Worm (Caenorhabditis elegans) whole organism, early embryonic: ENCODE measurements around the gene znf-706.

Experiments used
- B0310.2 ChIP-seq: sonication (generic microtip); optimal IDR thresholded peaks from 2 replicates; lab custom pipeline; 2016; ENCODE audit warnings: mild to moderate bottlenecking, missing genetic modification characterization, missing compliant biosample characterization
- F13C5.2 ChIP-seq: sonication (generic microtip); optimal IDR thresholded peaks from 2 replicates; lab custom pipeline; 2017; ENCODE audit warnings: mild to moderate bottlenecking, missing genetic modification characterization, inconsistent platforms, missing compliant biosample characterization
- aly-1 ChIP-seq: sonication (generic microtip); optimal IDR thresholded peaks from 2 replicates; lab custom pipeline; 2016; ENCODE audit warnings: missing genetic modification characterization, missing compliant biosample characterization
- ama-1 ChIP-seq: fragments of 150-350 bp; optimal IDR thresholded peaks from 2 replicates; lab custom pipeline; 2014
- ceh-13 ChIP-seq: fragments of 200-800 bp; sonication (Bioruptor generic); optimal IDR thresholded peaks from 2 replicates; lab custom pipeline; 2018; ENCODE audit warnings: mild to moderate bottlenecking, missing genetic modification characterization, missing compliant biosample characterization
- ceh-36 ChIP-seq: sonication (generic microtip); optimal IDR thresholded peaks from 2 replicates; lab custom pipeline; 2016; ENCODE audit warnings: missing genetic modification characterization, inconsistent platforms, missing compliant biosample characterization
- ets-7 ChIP-seq: sonication (generic microtip); optimal IDR thresholded peaks from 2 replicates; lab custom pipeline; 2016; ENCODE audit warnings: missing genotype, missing genetic modification characterization, missing compliant biosample characterization
- flt-1 ChIP-seq: fragments of 200-800 bp; sonication (Bioruptor generic); IDR thresholded peaks from 2 replicates; pipeline ENCODE4 v1.3.6; 2022; ENCODE audit warnings: missing genetic modification characterization, missing compliant biosample characterization
- hmbx-1 ChIP-seq: sonication (generic microtip); optimal IDR thresholded peaks from 2 replicates; lab custom pipeline; 2016; ENCODE audit warnings: mild to moderate bottlenecking, missing genetic modification characterization, missing compliant biosample characterization
- hmg-4 ChIP-seq: fragments of 200-800 bp; sonication (Bioruptor generic); optimal IDR thresholded peaks from 2 replicates; lab custom pipeline; 2018; ENCODE audit warnings: mild to moderate bottlenecking, missing genetic modification characterization, missing compliant biosample characterization
- hnd-1 ChIP-seq: sonication (generic microtip); optimal IDR thresholded peaks from 2 replicates; lab custom pipeline; 2016; ENCODE audit warnings: missing genetic modification characterization, missing compliant biosample characterization
- pes-1 ChIP-seq: fragments of 200-800 bp; sonication (Bioruptor generic); IDR thresholded peaks from 2 replicates; pipeline ENCODE4 v1.3.6; 2022; ENCODE audit warnings: missing genetic modification reagents, missing genetic modification characterization, missing compliant biosample characterization
- scrt-1 ChIP-seq: fragments of 200-800 bp; sonication (Bioruptor generic); IDR thresholded peaks from 2 replicates; pipeline ENCODE4 v1.3.6; 2022; ENCODE audit warnings: missing genetic modification characterization, missing compliant biosample characterization
- sea-1 ChIP-seq: fragments of 200-800 bp; sonication (Bioruptor generic); conservative IDR thresholded peaks from 2 replicates; pipeline ENCODE4 v1.3.6; 2022; ENCODE audit warnings: missing genetic modification characterization, missing compliant biosample characterization
- tbx-11 ChIP-seq: fragments of 200-800 bp; sonication (Bioruptor generic); IDR thresholded peaks from 2 replicates; pipeline ENCODE4 v1.3.6; 2022; ENCODE audit warnings: missing genetic modification characterization, missing compliant biosample characterization
- tbx-37 ChIP-seq: fragments of 200-800 bp; sonication (Bioruptor generic); conservative IDR thresholded peaks from 2 replicates; pipeline ENCODE4 v1.3.6; 2022; ENCODE audit warnings: missing genetic modification reagents, missing genetic modification characterization, missing compliant biosample characterization
- tra-4 ChIP-seq: sonication (generic microtip); optimal IDR thresholded peaks from 2 replicates; lab custom pipeline; 2017; ENCODE audit warnings: missing genetic modification characterization, missing compliant biosample characterization

The znf-706 gene

DNA sequence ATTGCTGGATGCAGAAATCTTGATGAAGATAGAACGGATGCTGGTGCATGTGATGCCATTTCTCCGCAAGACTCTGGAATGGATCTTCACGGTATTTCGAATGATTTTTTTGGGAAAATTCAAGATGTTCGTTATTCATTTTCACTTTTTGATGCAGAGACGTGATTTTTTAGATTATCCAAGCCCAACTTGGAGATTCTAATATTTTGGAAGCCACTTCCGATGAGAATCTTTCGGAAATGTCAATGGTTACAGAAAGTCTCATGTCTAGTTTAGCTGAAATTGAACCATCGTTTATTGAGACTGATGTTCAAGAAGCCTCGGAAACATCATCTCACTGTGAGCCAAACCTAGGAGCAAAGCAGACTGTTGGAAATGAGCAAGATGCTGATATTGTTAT, 4.8 kb upstream of the znf-706 start:
- no peak for TF ChIP-seq tra-4
- no peak for TF ChIP-seq hmbx-1
- no peak for TF ChIP-seq F13C5.2 (tag; lab: Kevin White, UChicago)
- TF ChIP-seq pes-1 (GFP tag; lab: Robert Waterston, UW): no peak
- TF ChIP-seq B0310.2 (tag; lab: Kevin White, UChicago): no peak
- TF ChIP-seq flt-1 (GFP tag; lab: Robert Waterston, UW): no peak
- no peak for TF ChIP-seq hnd-1 (tag; lab: Kevin White, UChicago)
- TF ChIP-seq tbx-37 (GFP tag; lab: Robert Waterston, UW): no peak
- TF ChIP-seq sea-1 (GFP tag; lab: Robert Waterston, UW): no peak
- no peak for TF ChIP-seq hmg-4 (GFP tag; lab: Kevin White, UChicago)
- TF ChIP-seq ama-1 (lab: Kevin White, UChicago): no peak
- TF ChIP-seq tbx-11: no peak
- no peak for TF ChIP-seq ceh-13
- TF ChIP-seq ets-7 (tag; lab: Kevin White, UChicago): no peak
- TF ChIP-seq ceh-36 (tag; lab: Kevin White, UChicago): no peak
- no peak for TF ChIP-seq scrt-1
- no peak for TF ChIP-seq aly-1 (tag; lab: Kevin White, UChicago)

DNA sequence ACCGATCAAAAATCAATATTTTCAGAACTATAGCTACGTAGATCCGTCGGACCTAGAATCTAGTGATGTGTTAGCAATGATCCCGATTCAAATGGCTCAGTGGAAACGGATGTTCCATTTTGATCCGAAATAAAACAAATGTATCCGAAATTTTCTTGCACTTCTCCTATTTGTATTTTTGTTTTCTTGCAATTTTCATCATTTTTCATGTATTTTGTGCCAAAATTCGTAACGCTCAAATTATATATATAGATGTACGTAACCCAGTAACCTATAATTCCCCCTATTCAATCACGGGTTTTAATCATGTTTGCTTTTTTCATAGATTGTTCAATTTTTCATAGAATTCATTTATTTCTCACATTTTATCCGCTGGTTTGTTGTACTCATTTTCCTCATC, 2.9 kb upstream of the znf-706 start, which contains the start of gene gldi-10:
Gene gldi-10, plus strand, starts transcription at position 301 of the 400 bp plus-strand sequence.
- no peak for TF ChIP-seq B0310.2 (tag; lab: Kevin White, UChicago)
- no peak for TF ChIP-seq flt-1 (GFP tag; lab: Robert Waterston, UW)
- TF ChIP-seq hmbx-1: no peak
- no peak for TF ChIP-seq tbx-37 (GFP tag; lab: Robert Waterston, UW)
- no peak for TF ChIP-seq sea-1 (GFP tag; lab: Robert Waterston, UW)

DNA sequence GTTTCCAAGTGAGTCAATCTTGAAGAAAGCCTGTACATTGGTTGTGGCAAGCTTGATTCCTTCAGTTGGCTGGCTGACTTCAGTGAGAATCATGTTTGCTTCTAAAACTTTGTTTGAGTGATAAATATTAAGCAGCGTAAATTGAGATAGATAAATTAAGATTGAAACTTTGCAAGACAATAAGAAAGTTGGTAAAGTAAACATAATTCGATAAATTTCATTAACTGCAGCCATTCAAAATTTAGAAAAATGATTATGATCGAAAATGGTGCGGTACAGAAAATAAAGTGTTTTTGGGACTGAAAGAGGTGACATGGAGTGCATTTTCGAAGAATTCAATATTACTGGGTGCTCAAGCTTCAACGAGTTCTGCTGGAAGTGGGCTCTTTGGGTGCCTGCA, 478 bp downstream of the znf-706 start, which contains the start of gene icln-1:
Gene icln-1, minus strand, starts transcription at position 101 of the 400 bp plus-strand sequence.
- TF ChIP-seq hmg-4 (GFP tag; lab: Kevin White, UChicago): no peak
- TF ChIP-seq pes-1 (GFP tag; lab: Robert Waterston, UW): no peak
- TF ChIP-seq ets-7 (tag; lab: Kevin White, UChicago): no peak
- no peak for TF ChIP-seq sea-1 (GFP tag; lab: Robert Waterston, UW)
- no peak for TF ChIP-seq hmbx-1
- no peak for TF ChIP-seq tbx-37 (GFP tag; lab: Robert Waterston, UW)
- no peak for TF ChIP-seq tbx-11
- TF ChIP-seq flt-1 (GFP tag; lab: Robert Waterston, UW): no peak
- TF ChIP-seq B0310.2 (tag; lab: Kevin White, UChicago): no peak
- TF ChIP-seq scrt-1: no peak
- no peak for TF ChIP-seq ama-1 (lab: Kevin White, UChicago)
- TF ChIP-seq ceh-36 (tag; lab: Kevin White, UChicago): no peak

DNA sequence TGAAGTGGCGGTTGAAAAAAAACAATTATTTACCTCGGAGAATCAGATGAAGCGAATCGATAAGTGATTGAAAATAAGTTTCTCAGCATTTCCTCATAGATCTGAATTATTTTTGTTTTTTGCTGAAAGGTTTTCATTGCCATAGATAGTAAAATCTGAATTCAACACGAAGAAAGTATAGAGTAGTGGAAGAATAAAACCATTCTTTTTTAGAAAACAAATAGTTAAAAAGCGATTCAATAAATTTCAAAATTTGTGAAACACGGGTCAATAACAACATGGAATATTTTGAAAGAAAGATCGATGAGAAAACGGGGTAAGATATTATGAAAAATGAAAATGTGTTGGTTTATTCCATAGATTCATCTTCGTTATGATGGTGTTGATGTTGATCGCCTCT, 1.7 kb downstream of the znf-706 start, which contains the start of gene mrpl-42:
Gene mrpl-42, minus strand, starts transcription at position 101 of the 400 bp plus-strand sequence.
- TF ChIP-seq tbx-11 (no peak), scrt-1 (no peak)

DNA sequence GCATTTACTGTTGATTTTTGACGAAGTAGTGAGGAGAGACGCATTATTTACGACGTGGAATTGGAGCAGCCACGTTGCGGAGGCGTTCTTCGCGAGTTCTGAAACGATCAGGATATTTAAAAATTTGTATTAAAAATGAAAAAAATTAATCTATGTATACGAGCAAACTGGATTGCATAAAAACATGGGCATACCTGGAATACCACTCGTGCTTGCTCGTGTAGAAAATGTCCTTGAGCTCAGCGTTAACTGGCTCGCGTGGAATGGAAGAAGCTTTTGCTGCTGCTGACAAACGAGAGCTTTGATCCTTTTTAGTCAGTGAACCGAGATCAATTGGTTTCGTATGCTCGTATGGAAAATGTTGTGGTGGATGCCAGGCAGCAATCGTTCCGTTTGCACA, 2.1 kb downstream of the znf-706 start, which contains the start of gene lpl-1:
Gene lpl-1, minus strand, starts transcription at position 101 of the 400 bp plus-strand sequence.
- TF ChIP-seq flt-1 (GFP tag; lab: Robert Waterston, UW) (no peak), sea-1 (GFP tag; lab: Robert Waterston, UW) (no peak), tra-4 (no peak), ceh-36 (tag; lab: Kevin White, UChicago) (no peak), ceh-13 (no peak), scrt-1 (no peak), hmg-4 (GFP tag; lab: Kevin White, UChicago) (no peak), ets-7 (tag; lab: Kevin White, UChicago) (no peak), B0310.2 (tag; lab: Kevin White, UChicago) (no peak), hmbx-1 (no peak), F13C5.2 (tag; lab: Kevin White, UChicago) (no peak), ama-1 (lab: Kevin White, UChicago) (no peak)

DNA sequence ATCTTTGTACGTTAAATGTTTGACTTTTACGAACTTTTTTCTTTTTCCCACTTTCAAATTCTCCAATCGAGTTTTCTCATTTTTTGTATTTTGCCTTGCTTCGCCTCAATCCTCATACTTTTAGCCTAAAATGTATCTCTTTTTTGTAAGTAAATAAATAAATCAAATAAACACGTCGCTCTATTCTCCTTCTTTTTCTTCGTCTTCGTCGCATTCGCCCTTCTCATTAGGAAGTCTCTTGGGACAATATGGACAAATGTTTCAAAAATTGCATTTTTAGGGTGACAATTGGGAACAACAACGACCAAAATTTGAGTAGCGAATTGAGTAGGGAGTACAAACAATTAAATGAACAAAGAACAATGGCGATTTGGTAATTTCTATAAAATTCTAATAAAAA, 4.0 kb downstream of the znf-706 start:
- no peak for TF ChIP-seq scrt-1
- TF ChIP-seq tbx-37 (GFP tag; lab: Robert Waterston, UW): no peak
- no peak for TF ChIP-seq hmg-4 (GFP tag; lab: Kevin White, UChicago)
- TF ChIP-seq tra-4: no peak
- TF ChIP-seq hnd-1 (tag; lab: Kevin White, UChicago): no peak
- TF ChIP-seq ceh-36 (tag; lab: Kevin White, UChicago): no peak
- TF ChIP-seq ama-1 (lab: Kevin White, UChicago): no peak

DNA sequence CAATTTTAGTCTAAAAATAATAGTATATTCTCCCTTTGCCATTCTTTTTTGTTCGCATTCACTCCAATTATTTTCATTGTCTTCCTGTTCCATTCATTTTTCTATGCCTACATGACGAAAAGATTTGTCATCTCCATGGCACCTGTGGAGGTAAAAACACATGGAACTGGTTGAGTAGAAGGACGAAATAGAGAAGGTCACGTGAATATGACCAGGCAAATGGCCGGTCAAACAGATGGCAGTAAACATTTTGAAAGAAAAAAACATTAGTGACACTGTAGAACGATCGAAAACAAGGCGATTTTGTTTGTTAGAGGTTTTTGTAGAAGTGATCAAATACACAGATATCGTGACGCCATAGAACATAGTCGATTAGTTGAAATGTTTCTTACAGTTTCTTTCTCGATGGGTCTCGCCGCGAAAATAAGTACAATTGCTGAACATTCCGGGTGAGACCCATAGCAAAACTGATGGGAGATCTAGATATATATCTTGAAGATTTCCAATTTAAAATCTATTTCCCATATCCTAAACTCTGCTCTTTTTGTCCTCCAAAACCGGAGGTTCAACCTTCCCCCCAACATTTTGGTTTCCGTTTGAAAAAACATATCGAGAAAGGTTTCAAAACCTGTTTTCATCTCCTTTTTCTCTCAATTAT, 5.4 kb downstream of the znf-706 start:
- TF ChIP-seq pes-1 (GFP tag; lab: Robert Waterston, UW): no peak
- no peak for TF ChIP-seq tra-4
- TF ChIP-seq tbx-11: no peak
- TF ChIP-seq ceh-36 (tag; lab: Kevin White, UChicago): no peak
- no peak for TF ChIP-seq tbx-37 (GFP tag; lab: Robert Waterston, UW)
- no peak for TF ChIP-seq hnd-1 (tag; lab: Kevin White, UChicago)
- no peak for TF ChIP-seq hmg-4 (GFP tag; lab: Kevin White, UChicago)
- TF ChIP-seq ets-7 (tag; lab: Kevin White, UChicago): no peak
- TF ChIP-seq scrt-1: no peak
- no peak for TF ChIP-seq sea-1 (GFP tag; lab: Robert Waterston, UW)
- TF ChIP-seq B0310.2 (tag; lab: Kevin White, UChicago): no peak
- no peak for TF ChIP-seq flt-1 (GFP tag; lab: Robert Waterston, UW)
- TF ChIP-seq hmbx-1: no peak

DNA sequence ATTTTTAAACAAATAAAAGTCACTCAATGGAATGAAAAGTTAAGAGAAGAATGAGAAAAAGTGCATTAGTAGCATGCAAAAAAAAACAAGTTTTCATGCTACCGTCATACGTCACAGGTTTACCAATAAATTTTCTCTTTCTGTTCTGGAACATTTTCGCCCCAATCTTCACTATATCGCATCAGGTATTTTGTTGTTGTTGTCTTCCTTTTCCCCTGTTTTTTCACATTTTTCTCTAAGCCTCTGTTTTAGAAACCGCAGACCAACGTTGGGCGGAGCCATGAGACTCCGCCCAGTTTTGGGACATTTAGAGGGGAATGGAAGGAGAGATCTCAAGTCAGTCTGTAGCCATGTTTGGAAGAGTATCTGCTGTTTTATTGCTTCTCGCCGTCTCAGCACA, 7.7 kb downstream of the znf-706 start, which contains the start of gene msa-1:
Gene msa-1, plus strand, starts transcription at position 301 of the 400 bp plus-strand sequence.
- TF ChIP-seq ceh-36 (tag; lab: Kevin White, UChicago) (no peak), tra-4 (no peak), F13C5.2 (tag; lab: Kevin White, UChicago) (no peak), scrt-1 (no peak), tbx-37 (GFP tag; lab: Robert Waterston, UW) (no peak), sea-1 (GFP tag; lab: Robert Waterston, UW) (no peak), ets-7 (tag; lab: Kevin White, UChicago) (no peak), aly-1 (tag; lab: Kevin White, UChicago) (no peak), hmbx-1 (no peak), flt-1 (GFP tag; lab: Robert Waterston, UW) (no peak), hnd-1 (tag; lab: Kevin White, UChicago) (no peak), ama-1 (lab: Kevin White, UChicago) (no peak), hmg-4 (GFP tag; lab: Kevin White, UChicago) (no peak), ceh-13 (no peak), B0310.2 (tag; lab: Kevin White, UChicago) (no peak), pes-1 (GFP tag; lab: Robert Waterston, UW) (no peak)
